Fruit fly (Drosophila melanogaster) whole organism, adult: ENCODE data around the gene CG32432.

Experiments used
- CG11617 ChIP-seq: fragments of 200-800 bp; sonication (Bioruptor generic); optimal IDR thresholded peaks from 2 replicates; lab custom pipeline; 2017; ENCODE audit warnings: mild to moderate bottlenecking, missing biosample characterization, missing genetic modification reagents, missing genetic modification characterization
- CG12768 ChIP-seq: fragments of 200-800 bp; sonication (Bioruptor generic); optimal IDR thresholded peaks from 2 replicates; lab custom pipeline; 2017; ENCODE audit warnings: missing biosample characterization, missing genetic modification characterization, mild to moderate bottlenecking, moderate library complexity, missing genetic modification reagents
- CG14711 ChIP-seq: fragments of 200-800 bp; sonication (Bioruptor generic); optimal IDR thresholded peaks from 2 replicates; lab custom pipeline; 2018; ENCODE audit warnings: missing biosample characterization, mild to moderate bottlenecking, missing genetic modification characterization, moderate library complexity
- CG1620 ChIP-seq: fragments of 200-800 bp; sonication (Bioruptor generic); optimal IDR thresholded peaks from 2 replicates; lab custom pipeline; 2016; ENCODE audit warnings: missing biosample characterization, missing genetic modification characterization
- CG33017 ChIP-seq: fragments of 200-800 bp; sonication (Bioruptor generic); optimal IDR thresholded peaks from 2 replicates; lab custom pipeline; 2018; ENCODE audit warnings: missing biosample characterization, mild to moderate bottlenecking, missing genetic modification characterization, moderate library complexity
- CG5204 ChIP-seq: fragments of 200-800 bp; sonication (Bioruptor generic); optimal IDR thresholded peaks from 2 replicates; lab custom pipeline; 2016; ENCODE audit warnings: missing biosample characterization, missing genetic modification characterization
- CG7045 ChIP-seq: fragments of 200-800 bp; sonication (Bioruptor generic); optimal IDR thresholded peaks from 2 replicates; lab custom pipeline; 2017; ENCODE audit warnings: missing biosample characterization, mild to moderate bottlenecking, missing genetic modification characterization
- CG7101 ChIP-seq: fragments of 200-800 bp; sonication (Bioruptor generic); optimal IDR thresholded peaks from 2 replicates; lab custom pipeline; 2018; ENCODE audit warnings: missing biosample characterization, mild to moderate bottlenecking, missing genetic modification characterization, moderate library complexity
- Clk ChIP-seq: fragments of 200-800 bp; sonication (Bioruptor generic); optimal IDR thresholded peaks from 2 replicates; lab custom pipeline; 2017; ENCODE audit warnings: missing biosample characterization, missing genetic modification characterization
- Crg-1 ChIP-seq: fragments of 200-800 bp; sonication (Bioruptor generic); optimal IDR thresholded peaks from 2 replicates; lab custom pipeline; 2016; ENCODE audit warnings: missing biosample characterization, missing genetic modification characterization
- Hr96 ChIP-seq: fragments of 200-800 bp; sonication (Bioruptor generic); optimal IDR thresholded peaks from 2 replicates; lab custom pipeline; 2016; ENCODE audit warnings: missing biosample characterization, missing genetic modification characterization
- Mnt ChIP-seq: fragments of 200-800 bp; sonication (Bioruptor generic); optimal IDR thresholded peaks from 2 replicates; lab custom pipeline; 2016; ENCODE audit warnings: missing biosample characterization, mild to moderate bottlenecking, missing genetic modification characterization
- bab1 ChIP-seq: fragments of 200-800 bp; sonication (Bioruptor generic); optimal IDR thresholded peaks from 3 replicates; lab custom pipeline; 2019; ENCODE audit warnings: missing biosample characterization, mild to moderate bottlenecking, missing genetic modification characterization, moderate library complexity
- cic ChIP-seq: fragments of 200-800 bp; sonication (Bioruptor generic); optimal IDR thresholded peaks from 2 replicates; lab custom pipeline; 2017; ENCODE audit warnings: missing biosample characterization, mild to moderate bottlenecking, missing genetic modification characterization, moderate library complexity
- cnc ChIP-seq, 2 experiments: fragments of >200 bp; optimal IDR thresholded peaks; 2 replicates each; lab custom pipeline; 2017
- kay ChIP-seq: fragments of 200-800 bp; sonication (Bioruptor generic); peaks from one replicate; lab custom pipeline; 2016; ENCODE audit warnings: missing biosample characterization, missing genetic modification characterization, borderline replicate concordance
- ovo ChIP-seq: fragments of 200-800 bp; sonication (Bioruptor generic); optimal IDR thresholded peaks from 2 replicates; lab custom pipeline; 2016; ENCODE audit warnings: missing biosample characterization, missing genetic modification characterization
- pad ChIP-seq: fragments of 200-800 bp; sonication (Bioruptor generic); optimal IDR thresholded peaks from 3 replicates; lab custom pipeline; 2017; ENCODE audit warnings: missing biosample characterization, missing genetic modification characterization, mild to moderate bottlenecking, moderate library complexity, missing genetic modification reagents
- tj ChIP-seq: fragments of 200-800 bp; sonication (Bioruptor generic); optimal IDR thresholded peaks from 3 replicates; lab custom pipeline; 2017; ENCODE audit warnings: missing biosample characterization, mild to moderate bottlenecking, missing genetic modification characterization, moderate library complexity
- toe ChIP-seq: fragments of 200-800 bp; sonication (Bioruptor generic); optimal IDR thresholded peaks from 2 replicates; lab custom pipeline; 2016; ENCODE audit warnings: missing biosample characterization, missing genetic modification characterization

CG32432 gene

DNA sequence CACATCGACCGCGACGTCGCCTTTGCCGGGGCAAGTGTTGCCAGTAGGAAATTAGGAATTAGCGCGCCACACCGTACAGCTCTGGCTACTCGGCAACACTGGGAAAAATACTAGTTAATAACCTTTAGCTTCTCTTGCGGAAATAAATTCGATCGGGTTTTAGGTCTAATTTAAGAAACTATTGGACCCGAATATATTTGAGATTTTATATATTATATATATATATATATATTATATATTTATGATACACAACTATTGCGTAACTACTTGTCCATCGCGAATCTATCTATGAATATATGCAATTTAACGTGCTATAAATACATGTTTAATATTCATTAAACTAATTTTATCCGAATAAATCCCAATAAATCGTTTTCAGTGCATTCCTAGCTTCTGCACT is 29.4 kb upstream of the CG32432 start:
- no peak for TF ChIP-seq Clk (GFP tag; lab: Kevin White, UChicago)
- no peak for TF ChIP-seq CG12768 (GFP tag; lab: Kevin White, UChicago)
- no peak for TF ChIP-seq CG33017

DNA sequence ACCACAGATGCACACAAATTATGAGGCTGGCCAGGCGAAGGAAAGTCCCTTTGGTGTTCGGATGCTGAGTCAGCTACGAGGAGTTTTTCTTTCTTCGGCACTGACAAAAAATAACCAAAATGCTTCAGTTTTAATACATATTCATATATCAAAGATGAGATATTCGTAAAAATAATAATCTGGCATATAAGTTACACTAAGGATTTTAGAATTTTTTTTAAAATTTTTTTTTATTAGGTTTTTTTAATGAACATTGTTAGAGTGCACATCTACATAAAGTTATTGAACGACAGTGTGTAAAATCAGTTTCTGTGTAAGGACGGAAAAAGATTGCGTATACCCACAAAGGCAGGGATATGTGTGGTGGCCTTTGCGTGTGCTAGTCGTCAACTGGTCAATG is 22.0 kb upstream of the CG32432 start:
- TF ChIP-seq Hr96 (GFP tag; lab: Kevin White, UChicago) (no peak), CG1620 (GFP tag; lab: Kevin White, UChicago) (no peak), CG14711 (tag; lab: Kevin White, UChicago) (no peak), kay (GFP tag; lab: Kevin White, UChicago) (no peak), Mnt (GFP tag; lab: Kevin White, UChicago) (no peak), CG12768 (GFP tag; lab: Kevin White, UChicago) (no peak), Crg-1 (no peak), bab1 (GFP tag; lab: Kevin White, UChicago) (no peak), cnc (optimal IDR thresholded peaks at IDR 0.05; lab: Kevin White, UChicago) (no peak), Clk (GFP tag; lab: Kevin White, UChicago) (no peak), CG5204 (GFP tag; lab: Kevin White, UChicago) (no peak), pad (GFP tag; lab: Kevin White, UChicago) (no peak), CG11617 (no peak), ovo (GFP tag; lab: Kevin White, UChicago) (no peak), CG33017 (no peak), toe (GFP tag; lab: Kevin White, UChicago) (no peak), CG7045 (no peak)

DNA sequence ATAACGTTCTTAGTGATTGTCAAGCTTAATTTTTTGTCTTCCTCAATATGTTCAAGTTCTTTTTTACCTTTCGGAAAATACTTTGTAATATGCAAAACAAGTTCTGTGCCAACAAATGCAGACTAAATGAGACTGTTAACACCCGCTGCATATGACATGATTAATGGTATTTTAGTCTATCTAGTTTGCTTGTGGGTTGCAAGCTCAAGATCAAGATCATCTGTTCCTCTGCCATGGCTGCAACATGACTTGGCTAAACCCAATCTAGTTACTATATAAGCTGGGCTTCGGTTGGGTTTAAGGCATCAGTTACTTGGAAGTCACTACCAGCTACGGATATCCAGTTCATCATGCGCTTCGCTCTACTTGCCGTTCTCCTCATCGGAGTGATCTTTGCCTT is 20.5 kb upstream of the CG32432 start, which contains the start of gene CG11458:
Gene CG11458 (plus strand): TSS at position 301 of the 400 bp plus-strand sequence.
- no peak for TF ChIP-seq toe (GFP tag; lab: Kevin White, UChicago)
- TF ChIP-seq CG7045: no peak
- TF ChIP-seq tj (GFP tag; lab: Kevin White, UChicago): no peak
- TF ChIP-seq cic (GFP tag; lab: Kevin White, UChicago): no peak
- TF ChIP-seq ovo (GFP tag; lab: Kevin White, UChicago): no peak
- TF ChIP-seq CG33017: no peak
- TF ChIP-seq pad (GFP tag; lab: Kevin White, UChicago): no peak
- TF ChIP-seq CG12768 (GFP tag; lab: Kevin White, UChicago): no peak
- no peak for TF ChIP-seq CG1620 (GFP tag; lab: Kevin White, UChicago)
- no peak for TF ChIP-seq CG5204 (GFP tag; lab: Kevin White, UChicago)
- no peak for TF ChIP-seq kay (GFP tag; lab: Kevin White, UChicago)
- no peak for TF ChIP-seq Hr96 (GFP tag; lab: Kevin White, UChicago)
- TF ChIP-seq Crg-1: no peak
- no peak for TF ChIP-seq CG14711 (tag; lab: Kevin White, UChicago)
- TF ChIP-seq CG11617: no peak
- no peak for TF ChIP-seq CG7101
- TF ChIP-seq cnc (optimal IDR thresholded peaks at IDR 0.05; lab: Kevin White, UChicago): no peak
- TF ChIP-seq Mnt (GFP tag; lab: Kevin White, UChicago): no peak

DNA sequence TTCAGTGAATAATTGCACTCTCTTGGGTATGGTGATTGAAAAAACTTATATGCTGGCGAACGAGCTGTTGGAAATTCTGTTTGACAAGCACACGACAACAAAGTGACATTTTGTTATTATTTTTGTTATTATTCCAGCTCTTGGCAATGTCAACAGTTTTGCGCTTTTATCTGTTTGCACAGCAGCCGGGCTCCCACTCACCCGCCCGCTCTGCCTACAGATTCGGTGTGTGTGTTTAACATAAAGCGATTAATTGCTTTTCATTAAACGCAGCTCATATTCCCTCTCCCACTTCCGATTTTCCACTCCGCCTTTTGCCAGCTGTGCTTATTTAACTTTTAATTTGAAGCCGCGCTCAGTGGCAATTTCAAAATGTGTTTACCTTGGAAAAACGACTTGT is 16.0 kb upstream of the CG32432 start:
- no peak for TF ChIP-seq Mnt (GFP tag; lab: Kevin White, UChicago)
- no peak for TF ChIP-seq CG7101
- TF ChIP-seq cnc (optimal IDR thresholded peaks at IDR 0.05; lab: Kevin White, UChicago): no peak
- no peak for TF ChIP-seq kay (GFP tag; lab: Kevin White, UChicago)
- no peak for TF ChIP-seq Clk (GFP tag; lab: Kevin White, UChicago)
- TF ChIP-seq pad (GFP tag; lab: Kevin White, UChicago): no peak
- no peak for TF ChIP-seq CG14711 (tag; lab: Kevin White, UChicago)
- TF ChIP-seq CG33017: no peak
- TF ChIP-seq CG12768 (GFP tag; lab: Kevin White, UChicago): no peak
- no peak for TF ChIP-seq CG7045
- TF ChIP-seq tj (GFP tag; lab: Kevin White, UChicago): no peak
- no peak for TF ChIP-seq CG11617
- no peak for TF ChIP-seq toe (GFP tag; lab: Kevin White, UChicago)
- no peak for TF ChIP-seq CG5204 (GFP tag; lab: Kevin White, UChicago)
- no peak for TF ChIP-seq bab1 (GFP tag; lab: Kevin White, UChicago)
- no peak for TF ChIP-seq Hr96 (GFP tag; lab: Kevin White, UChicago)

DNA sequence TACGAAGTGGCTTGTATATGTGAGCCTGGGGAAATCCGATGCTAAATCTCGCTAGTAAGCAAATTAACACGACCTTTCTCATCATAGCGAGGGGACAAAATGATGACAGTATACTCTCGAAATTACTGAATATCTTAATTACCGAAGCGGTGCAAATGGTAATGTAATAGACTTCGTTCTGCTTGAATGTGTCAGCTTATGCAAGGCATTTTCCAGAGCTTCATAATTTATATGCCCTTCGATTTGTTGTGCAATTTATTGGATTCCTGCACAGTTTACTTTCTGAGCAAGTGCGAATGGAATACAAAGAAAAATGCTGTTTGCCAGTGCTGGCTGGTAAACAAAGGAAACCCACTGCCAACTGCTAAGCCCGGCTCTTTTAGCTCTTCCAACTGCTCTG is 12.3 kb upstream of the CG32432 start, which contains the start of the genes Sfp77F and CG43931:
Gene Sfp77F (minus strand): TSS at position 101 of the 400 bp plus-strand sequence.
Gene CG43931 (plus strand): TSS at position 241 of the 400 bp plus-strand sequence.
- no peak for TF ChIP-seq Crg-1
- TF ChIP-seq CG33017: no peak
- TF ChIP-seq pad (GFP tag; lab: Kevin White, UChicago): no peak
- TF ChIP-seq CG11617: no peak
- no peak for TF ChIP-seq cnc (optimal IDR thresholded peaks at IDR 0.05; lab: Kevin White, UChicago)
- TF ChIP-seq Mnt (GFP tag; lab: Kevin White, UChicago): no peak
- TF ChIP-seq CG7045: no peak
- TF ChIP-seq CG14711 (tag; lab: Kevin White, UChicago): no peak
- no peak for TF ChIP-seq CG12768 (GFP tag; lab: Kevin White, UChicago)
- TF ChIP-seq Clk (GFP tag; lab: Kevin White, UChicago): no peak
- TF ChIP-seq CG7101: no peak
- TF ChIP-seq CG1620 (GFP tag; lab: Kevin White, UChicago): no peak
- TF ChIP-seq ovo (GFP tag; lab: Kevin White, UChicago): no peak
- no peak for TF ChIP-seq tj (GFP tag; lab: Kevin White, UChicago)

DNA sequence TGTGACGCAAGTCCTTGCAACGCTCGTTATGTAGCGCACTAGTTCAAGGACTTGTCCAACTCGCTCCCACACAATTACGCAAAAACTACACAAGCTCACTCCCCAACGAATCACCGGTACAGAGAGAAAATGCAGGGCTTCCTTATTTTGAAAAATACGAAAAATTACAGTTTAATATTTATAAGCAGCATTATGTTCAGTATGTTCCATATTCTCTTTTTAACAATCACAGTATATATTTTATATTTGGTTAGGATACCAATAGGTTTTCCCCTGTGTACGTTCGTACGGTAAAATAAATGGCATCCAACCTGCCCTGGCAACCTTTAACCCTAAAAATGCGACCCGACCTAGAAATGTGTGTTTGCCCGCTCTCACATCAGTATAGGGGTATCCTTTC is 1.0 kb downstream of the CG32432 start:
- TF ChIP-seq bab1 (GFP tag; lab: Kevin White, UChicago): no peak
- TF ChIP-seq ovo (GFP tag; lab: Kevin White, UChicago): no peak
- no peak for TF ChIP-seq Hr96 (GFP tag; lab: Kevin White, UChicago)
- no peak for TF ChIP-seq CG33017
- peak; percentile 10 for TF ChIP-seq CG5204 (GFP tag; lab: Kevin White, UChicago)
- no peak for TF ChIP-seq CG14711 (tag; lab: Kevin White, UChicago)
- TF ChIP-seq Mnt (GFP tag; lab: Kevin White, UChicago): no peak
- TF ChIP-seq CG7045: peak; percentile 54
- no peak for TF ChIP-seq kay (GFP tag; lab: Kevin White, UChicago)
- no peak for TF ChIP-seq pad (GFP tag; lab: Kevin White, UChicago)
- no peak for TF ChIP-seq toe (GFP tag; lab: Kevin White, UChicago)
- no peak for TF ChIP-seq tj (GFP tag; lab: Kevin White, UChicago)
- TF ChIP-seq Crg-1: no peak
- TF ChIP-seq cnc (optimal IDR thresholded peaks at IDR 0.05; lab: Kevin White, UChicago): no peak
- no peak for TF ChIP-seq CG1620 (GFP tag; lab: Kevin White, UChicago)
